Fruit fly (Drosophila melanogaster): ENCODE measurements around the gene Pdh.
A peak's percentile ranks its signal among the peaks of the same experiment; 100 is the strongest.

Pdh gene

DNA sequence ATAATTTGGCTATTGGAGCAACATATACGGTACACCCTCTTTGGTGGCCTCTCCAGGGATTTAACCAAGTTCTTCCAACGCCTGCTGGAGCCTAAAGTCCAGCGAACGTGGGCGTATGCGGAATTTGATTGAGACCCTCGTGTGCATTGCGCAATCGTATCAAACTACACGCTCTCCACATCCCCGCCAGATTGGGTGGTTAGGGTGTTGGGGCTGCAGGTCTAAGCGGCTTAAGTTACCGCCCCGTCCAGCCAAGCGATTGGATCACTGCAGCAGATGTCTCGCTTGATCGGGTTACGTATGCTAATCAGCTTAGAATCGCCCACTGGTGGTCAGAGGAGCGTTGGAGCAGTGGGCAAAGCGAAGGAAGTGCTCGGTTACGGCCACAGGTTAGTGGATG is 23.4 kb downstream of the Pdh start, which contains the start of gene CG33060:
TSS of gene CG33060 (plus strand) at position 301 of the 400 bp plus-strand sequence.
- no peak for TF ChIP-seq h (GFP tag; optimal IDR thresholded peaks at IDR 0.05)
- TF ChIP-seq brk (GFP tag; optimal IDR thresholded peaks at IDR 0.05): no peak
- TF ChIP-seq Dif (GFP tag; optimal IDR thresholded peaks at IDR 0.05; ENCODE audit: partially characterized antibody): no peak
- TF ChIP-seq Jra (GFP tag; optimal IDR thresholded peaks at IDR 0.05): no peak
- no peak for TF ChIP-seq jim (GFP tag; optimal IDR thresholded peaks at IDR 0.05)
- no peak for TF ChIP-seq Sp1 (GFP tag; optimal IDR thresholded peaks at IDR 0.05)
- TF ChIP-seq Abd-B (GFP tag; optimal IDR thresholded peaks at IDR 0.05): no peak
- TF ChIP-seq Dfd (GFP tag; optimal IDR thresholded peaks at IDR 0.05): no peak
- TF ChIP-seq woc (GFP tag; optimal IDR thresholded peaks at IDR 0.05): no peak
- no peak for TF ChIP-seq tai (GFP tag; optimal IDR thresholded peaks at IDR 0.05)
- TF ChIP-seq Hnf4 (GFP tag; optimal IDR thresholded peaks at IDR 0.05): no peak
- TF ChIP-seq Myc (optimal IDR thresholded peaks at IDR 0.05): no peak
- TF ChIP-seq rgr (GFP tag; optimal IDR thresholded peaks at IDR 0.05): no peak
- no peak for TF ChIP-seq sage (GFP tag; optimal IDR thresholded peaks at IDR 0.05)
- TF ChIP-seq HLH106 (tag; optimal IDR thresholded peaks at IDR 0.05): no peak
- no peak for TF ChIP-seq dsf (GFP tag; optimal IDR thresholded peaks at IDR 0.05; ENCODE audit: borderline replicate concordance)
- no peak for TF ChIP-seq psq (GFP tag; optimal IDR thresholded peaks at IDR 0.05)
- TF ChIP-seq OdsH (GFP tag; optimal IDR thresholded peaks at IDR 0.05): no peak

DNA sequence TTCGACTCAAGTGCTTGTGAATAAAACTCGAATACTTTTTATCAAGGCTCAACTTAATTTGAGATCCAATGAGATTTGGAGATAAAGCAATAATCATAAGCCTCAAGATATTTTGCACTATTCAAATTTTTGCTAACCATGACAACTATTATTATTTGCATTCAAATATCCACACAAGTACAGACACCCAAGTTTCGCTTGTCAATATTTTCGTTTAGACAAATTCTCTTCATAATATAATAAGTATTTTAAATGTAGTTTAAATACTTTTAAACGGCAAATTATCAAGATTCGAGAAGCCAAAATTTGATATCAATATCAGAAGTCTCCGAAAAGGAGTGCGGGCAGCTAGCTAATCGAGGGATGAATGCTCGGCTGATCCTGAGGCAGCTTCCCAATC is 24.6 kb downstream of the Pdh start, which contains the start of gene CG33061:
TSS of gene CG33061 (plus strand) at position 301 of the 400 bp plus-strand sequence.
- no peak for TF ChIP-seq lola (GFP tag; optimal IDR thresholded peaks at IDR 0.05)
- TF ChIP-seq Hnf4 (GFP tag; optimal IDR thresholded peaks at IDR 0.05): no peak
- no peak for TF ChIP-seq dsf (GFP tag; optimal IDR thresholded peaks at IDR 0.05; ENCODE audit: borderline replicate concordance)
- no peak for TF ChIP-seq Vsx2 (GFP tag; optimal IDR thresholded peaks at IDR 0.05; ENCODE audit: partially characterized antibody)
- TF ChIP-seq Dif (GFP tag; optimal IDR thresholded peaks at IDR 0.05; ENCODE audit: partially characterized antibody): no peak
- no peak for TF ChIP-seq psq (GFP tag; optimal IDR thresholded peaks at IDR 0.05)
- no peak for TF ChIP-seq CG32264 (GFP tag; optimal IDR thresholded peaks at IDR 0.05)
- no peak for TF ChIP-seq usp (GFP tag; optimal IDR thresholded peaks at IDR 0.05)
- no peak for TF ChIP-seq Myc (optimal IDR thresholded peaks at IDR 0.05)
- no peak for TF ChIP-seq Jra (GFP tag; optimal IDR thresholded peaks at IDR 0.05)
- TF ChIP-seq h (GFP tag; optimal IDR thresholded peaks at IDR 0.05): no peak
- TF ChIP-seq sv (GFP tag; optimal IDR thresholded peaks at IDR 0.05): no peak
- no peak for TF ChIP-seq rgr (GFP tag; optimal IDR thresholded peaks at IDR 0.05)
- TF ChIP-seq Hr83 (GFP tag; optimal IDR thresholded peaks at IDR 0.05; ENCODE audit: poor library complexity, severe bottlenecking): no peak

DNA sequence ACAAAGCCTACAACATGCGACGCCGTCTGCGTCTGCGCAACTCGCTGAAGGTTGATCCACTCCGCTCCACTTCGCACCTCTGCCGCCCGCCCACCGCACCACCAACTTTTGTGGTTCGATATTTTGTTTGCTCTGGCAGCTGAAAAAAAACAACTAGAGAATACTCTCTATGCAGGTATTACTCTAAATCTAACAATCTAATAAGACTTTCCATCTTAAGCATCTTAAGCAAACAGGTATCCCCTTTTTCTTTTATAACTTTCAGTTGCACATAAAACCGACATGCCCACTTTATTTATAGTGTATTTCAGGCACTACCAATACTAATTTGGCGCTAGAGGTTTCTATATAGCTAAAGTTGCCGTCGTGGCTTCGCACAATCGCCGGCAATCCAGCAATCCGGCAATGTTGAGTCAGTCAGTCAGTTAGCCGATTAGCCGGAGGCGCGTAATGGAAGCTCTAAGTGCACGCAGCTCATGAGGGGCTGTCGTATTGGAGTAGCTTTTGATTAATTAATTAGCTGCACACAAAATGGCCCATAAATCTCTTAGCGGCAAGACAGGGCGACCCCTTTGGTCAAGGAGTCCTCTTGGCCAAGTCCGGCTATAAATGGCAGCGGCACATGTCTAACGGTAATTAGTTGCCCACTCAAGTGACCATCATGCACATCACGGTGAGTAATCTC is 25.7 kb downstream of the Pdh start, which contains the start of gene CG13058:
TSS of gene CG13058 (plus strand) at position 635 of the 685 bp plus-strand sequence.
- TF ChIP-seq usp (GFP tag; optimal IDR thresholded peaks at IDR 0.05): no peak
- peak; percentile 50 for TF ChIP-seq sv (GFP tag; optimal IDR thresholded peaks at IDR 0.05)

DNA sequence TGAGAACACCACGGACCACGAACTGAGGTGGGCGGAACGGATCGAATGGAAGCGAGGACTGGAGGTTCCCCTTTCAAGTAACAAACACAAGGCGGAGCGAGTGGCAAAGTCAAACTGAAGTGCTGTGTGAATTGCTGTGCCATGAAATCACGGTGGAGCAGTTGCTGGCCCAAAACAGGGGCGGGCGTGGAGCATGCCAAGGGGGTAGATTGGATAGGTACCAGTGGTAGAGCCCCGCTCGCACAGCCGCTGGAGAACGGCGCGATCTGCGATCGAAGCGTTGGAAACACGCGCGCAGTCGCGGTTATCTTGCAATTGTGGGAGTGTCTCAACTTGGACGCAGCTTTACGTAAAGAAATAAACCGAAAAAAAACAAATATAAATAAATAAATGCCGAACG is 26.3 kb downstream of the Pdh start, which contains the start of gene CG13038:
TSS of gene CG13038 (minus strand) at position 118 of the 400 bp plus-strand sequence.
- TF ChIP-seq Sp1 (GFP tag; optimal IDR thresholded peaks at IDR 0.05) (no peak), fru (GFP tag; optimal IDR thresholded peaks at IDR 0.05) (peak; percentile 7), h (GFP tag; optimal IDR thresholded peaks at IDR 0.05) (peak; percentile 8), Hr78 (GFP tag; optimal IDR thresholded peaks at IDR 0.05) (no peak), CrebA (GFP tag; optimal IDR thresholded peaks at IDR 0.05; ENCODE audit: borderline replicate concordance) (no peak), dmrt93B (GFP tag; optimal IDR thresholded peaks at IDR 0.05) (no peak), Dif (GFP tag; optimal IDR thresholded peaks at IDR 0.05; ENCODE audit: partially characterized antibody) (no peak)

DNA sequence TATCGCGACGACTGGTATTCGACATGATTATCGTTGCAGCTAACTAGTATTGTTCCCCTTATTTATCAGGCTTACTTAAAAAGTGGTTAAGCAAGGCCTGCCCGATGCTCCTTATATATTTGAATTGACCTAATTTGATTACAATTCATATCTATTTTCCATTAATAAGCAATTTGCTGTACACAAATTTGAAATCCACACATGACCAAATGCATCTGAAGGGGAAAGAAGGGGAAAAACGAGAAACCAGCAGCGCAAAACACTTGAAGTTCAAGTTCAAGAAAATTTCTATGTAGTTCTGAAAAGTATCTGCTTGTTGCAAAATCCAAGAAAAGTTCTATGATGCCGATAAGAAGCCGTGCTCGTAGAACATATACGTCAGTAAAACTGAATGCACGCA is 27.4 kb downstream of the Pdh start, which contains the start of the genes CG13040 and CG13039:
TSS of gene CG13040 (minus strand) at position 101 of the 400 bp plus-strand sequence.
TSS of gene CG13039 (minus strand) at position 106 of the 400 bp plus-strand sequence.
- no peak for TF ChIP-seq Rel (GFP tag; optimal IDR thresholded peaks at IDR 0.05)
- TF ChIP-seq Rel (tag; optimal IDR thresholded peaks at IDR 0.05): no peak
- TF ChIP-seq Hr78 (GFP tag; optimal IDR thresholded peaks at IDR 0.05): no peak

Data from whole organism, wandering third instar larva.